Worm (Caenorhabditis elegans) whole organism, midembryonic: Measurements from ENCODE around the gene R193.2.

Experiments
- T22C8.4 ChIP-seq: fragments of 200-800 bp; sonication (Bioruptor generic); IDR thresholded peaks from 2 replicates; pipeline ENCODE4 v1.3.6; 2022; ENCODE audit warnings: missing genetic modification characterization, missing compliant biosample characterization
- cog-1 ChIP-seq: sonication (generic microtip); optimal IDR thresholded peaks from 2 replicates; lab custom pipeline; 2016; ENCODE audit warnings: missing genetic modification characterization, missing compliant biosample characterization
- flt-1 ChIP-seq: fragments of 200-800 bp; sonication (Bioruptor generic); IDR thresholded peaks from 2 replicates; pipeline ENCODE4 v1.3.6; 2022; ENCODE audit warnings: missing genetic modification characterization, missing compliant biosample characterization
- klf-2 ChIP-seq: fragments of 200-800 bp; sonication (Bioruptor generic); conservative IDR thresholded peaks from 2 replicates; pipeline ENCODE4 v1.3.6; 2022; ENCODE audit warnings: missing genetic modification reagents, missing genetic modification characterization, missing compliant biosample characterization
- med-1 ChIP-seq: sonication (generic microtip); optimal IDR thresholded peaks from 2 replicates; lab custom pipeline; 2017; ENCODE audit warnings: missing genetic modification characterization, mild to moderate bottlenecking, missing compliant biosample characterization, antibody characterized with exemption, missing genetic modification reagents; ENCODE audit not compliant: insufficient read depth
- ref-1 ChIP-seq: fragments of 200-800 bp; sonication (Bioruptor generic); conservative IDR thresholded peaks from 2 replicates; pipeline ENCODE4 v1.3.6; 2022; ENCODE audit warnings: missing genetic modification reagents, missing genetic modification characterization, missing compliant biosample characterization
- tab-1 ChIP-seq: fragments of 200-800 bp; sonication (Bioruptor generic); IDR thresholded peaks from 2 replicates; pipeline ENCODE4 v1.3.6; 2022; ENCODE audit warnings: missing genetic modification characterization, missing compliant biosample characterization
- ztf-23 ChIP-seq: fragments of 200-800 bp; sonication (Bioruptor generic); IDR thresholded peaks from 2 replicates; pipeline ENCODE4 v1.3.6; 2022; ENCODE audit warnings: missing genetic modification reagents, missing genetic modification characterization, missing compliant biosample characterization
- ztf-29 ChIP-seq: fragments of 200-800 bp; sonication (Bioruptor generic); IDR thresholded peaks from 2 replicates; pipeline ENCODE4 v1.3.6; 2022; ENCODE audit warnings: missing genetic modification reagents, missing genetic modification characterization, missing compliant biosample characterization

Gene R193.2

ce11 chrX:1123471-1123870 is 24.9 kb downstream of the R193.2 start:
- TF ChIP-seq cog-1, result no peak
- no peak for TF ChIP-seq T22C8.4 (GFP tag; lab: Robert Waterston, UW)
- TF ChIP-seq flt-1, result no peak
- no peak for TF ChIP-seq klf-2 (GFP tag; lab: Robert Waterston, UW)
- no peak for TF ChIP-seq ref-1 (GFP tag; lab: Robert Waterston, UW)
- TF ChIP-seq tab-1, result no peak

ce11 chrX:1122198-1122597 is 26.2 kb downstream of the R193.2 start:
- TF ChIP-seq ztf-29 (GFP tag; lab: Robert Waterston, UW) (no peak), ztf-23 (GFP tag; lab: Robert Waterston, UW) (no peak), ref-1 (GFP tag; lab: Robert Waterston, UW) (no peak)

- TF ChIP-seq flt-1 (no peak), tab-1 (no peak), ztf-29 (GFP tag; lab: Robert Waterston, UW) (no peak), klf-2 (GFP tag; lab: Robert Waterston, UW) (no peak)
These were observed 26.8 kb downstream of the R193.2 start for ce11 chrX:1121575-1121974.

- TF ChIP-seq T22C8.4 (GFP tag; lab: Robert Waterston, UW), result peak; percentile 52
- TF ChIP-seq flt-1, result 0 out of 2 replicates have a peak, but pooled peaks have one; percentile 54
- no peak for TF ChIP-seq ztf-29 (GFP tag; lab: Robert Waterston, UW)
- no peak for TF ChIP-seq ref-1 (GFP tag; lab: Robert Waterston, UW)
- no peak for TF ChIP-seq med-1 (GFP tag; lab: Kevin White, UChicago)
- no peak for TF ChIP-seq ztf-23 (GFP tag; lab: Robert Waterston, UW)
- peak; percentile 80 for TF ChIP-seq cog-1
These were observed 28.1 kb downstream of the R193.2 start for ce11 chrX:1120326-1120725.

- TF ChIP-seq ztf-23 (GFP tag; lab: Robert Waterston, UW), result no peak
- no peak for TF ChIP-seq ref-1 (GFP tag; lab: Robert Waterston, UW)
- TF ChIP-seq tab-1, result no peak
- no peak for TF ChIP-seq ztf-29 (GFP tag; lab: Robert Waterston, UW)
- TF ChIP-seq klf-2 (GFP tag; lab: Robert Waterston, UW), result no peak
- TF ChIP-seq flt-1, result no peak
- no peak for TF ChIP-seq med-1 (GFP tag; lab: Kevin White, UChicago)
- TF ChIP-seq cog-1, result no peak
- TF ChIP-seq T22C8.4 (GFP tag; lab: Robert Waterston, UW), result no peak
These were observed 29.1 kb downstream of the R193.2 start, which contains the start of gene C05D9.7 for ce11 chrX:1119305-1119704. C05D9.7 (minus strand) TSS chrX:1119405.

- TF ChIP-seq ref-1 (GFP tag; lab: Robert Waterston, UW) (no peak), med-1 (GFP tag; lab: Kevin White, UChicago) (no peak), cog-1 (no peak), klf-2 (GFP tag; lab: Robert Waterston, UW) (no peak), T22C8.4 (GFP tag; lab: Robert Waterston, UW) (no peak), tab-1 (no peak), flt-1 (no peak), ztf-23 (GFP tag; lab: Robert Waterston, UW) (no peak), ztf-29 (GFP tag; lab: Robert Waterston, UW) (no peak)
These were observed 31.1 kb downstream of the R193.2 start for ce11 chrX:1117252-1117651.

ce11 chrX:1115207-1115606 is 33.2 kb downstream of the R193.2 start:
- no peak for TF ChIP-seq cog-1
- TF ChIP-seq klf-2 (GFP tag; lab: Robert Waterston, UW), result no peak
- TF ChIP-seq med-1 (GFP tag; lab: Kevin White, UChicago), result no peak
- no peak for TF ChIP-seq ref-1 (GFP tag; lab: Robert Waterston, UW)
- TF ChIP-seq ztf-23 (GFP tag; lab: Robert Waterston, UW), result no peak
- no peak for TF ChIP-seq flt-1
- TF ChIP-seq ztf-29 (GFP tag; lab: Robert Waterston, UW), result no peak
- TF ChIP-seq T22C8.4 (GFP tag; lab: Robert Waterston, UW), result no peak
- no peak for TF ChIP-seq tab-1

ce11 chrX:1111603-1112002 is 36.8 kb downstream of the R193.2 start, which contains the start of gene C05D9.3:
C05D9.3 (plus strand) TSS chrX:1111903.
- TF ChIP-seq ztf-29 (GFP tag; lab: Robert Waterston, UW) (no peak), tab-1 (no peak), T22C8.4 (GFP tag; lab: Robert Waterston, UW) (no peak)

- TF ChIP-seq ztf-29 (GFP tag; lab: Robert Waterston, UW), result no peak
- no peak for TF ChIP-seq med-1 (GFP tag; lab: Kevin White, UChicago)
- TF ChIP-seq T22C8.4 (GFP tag; lab: Robert Waterston, UW), result no peak
- no peak for TF ChIP-seq tab-1
- TF ChIP-seq klf-2 (GFP tag; lab: Robert Waterston, UW), result no peak
- no peak for TF ChIP-seq ref-1 (GFP tag; lab: Robert Waterston, UW)
- TF ChIP-seq flt-1, result no peak
- no peak for TF ChIP-seq cog-1
- no peak for TF ChIP-seq ztf-23 (GFP tag; lab: Robert Waterston, UW)
These were observed 37.7 kb downstream of the R193.2 start for ce11 chrX:1110723-1111122.

ce11 chrX:1108874-1109273 is 39.5 kb downstream of the R193.2 start:
- TF ChIP-seq T22C8.4 (GFP tag; lab: Robert Waterston, UW) (no peak), med-1 (GFP tag; lab: Kevin White, UChicago) (no peak), ztf-23 (GFP tag; lab: Robert Waterston, UW) (no peak), cog-1 (no peak), tab-1 (no peak), flt-1 (no peak), ztf-29 (GFP tag; lab: Robert Waterston, UW) (no peak)

- TF ChIP-seq flt-1 (no peak), T22C8.4 (GFP tag; lab: Robert Waterston, UW) (no peak), ref-1 (GFP tag; lab: Robert Waterston, UW) (no peak), tab-1 (no peak), med-1 (GFP tag; lab: Kevin White, UChicago) (no peak), klf-2 (GFP tag; lab: Robert Waterston, UW) (no peak), cog-1 (no peak), ztf-29 (GFP tag; lab: Robert Waterston, UW) (no peak), ztf-23 (GFP tag; lab: Robert Waterston, UW) (no peak)
These were observed 40.6 kb downstream of the R193.2 start, which contains the start of gene C05D9.4 for ce11 chrX:1107758-1108157. C05D9.4 (plus strand) TSS chrX:1108058.
